Worm (Caenorhabditis elegans): ENCODE data around the gene F09E5.3.

Gene F09E5.3

DNA sequence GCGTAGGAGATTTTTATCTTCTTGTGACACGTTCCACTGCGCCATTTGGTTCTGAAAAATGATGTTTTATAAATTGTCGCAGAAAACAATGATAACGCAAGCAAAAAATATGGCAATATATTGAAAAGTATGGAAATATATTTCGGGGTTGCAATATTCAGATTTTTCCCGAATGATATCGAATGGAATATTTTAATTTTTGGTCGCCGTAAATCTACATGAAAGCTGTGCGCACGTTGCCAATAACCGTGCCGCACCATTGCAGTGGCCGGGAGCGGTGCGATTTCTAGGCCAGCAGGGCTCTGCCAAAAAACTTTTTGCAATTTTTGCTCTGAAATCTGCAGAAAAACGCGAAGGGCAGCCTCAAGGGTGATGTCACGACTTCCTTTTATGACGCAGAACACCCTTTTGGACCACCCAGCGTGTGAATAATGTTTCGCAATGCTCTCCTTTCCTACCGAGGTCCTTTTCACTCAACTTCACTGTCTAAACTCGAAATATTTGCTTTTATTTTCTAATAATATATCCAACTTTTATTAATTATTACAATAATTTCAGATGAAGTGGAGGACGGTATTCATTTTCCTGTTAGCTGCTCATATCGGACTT lies 15.6 kb upstream of the F09E5.3 start, which contains the start of the genes F09E5.11 and bmy-1 (continued):
- TF ChIP-seq egl-43 (GFP tag; IDR thresholded peaks at IDR 0.05) (no peak), ceh-82 (tag; optimal IDR thresholded peaks at IDR 0.05) (no peak), F44E2.7 (GFP tag; IDR thresholded peaks at IDR 0.05) (no peak), lin-39 (tag; optimal IDR thresholded peaks at IDR 0.05) (no peak), Y5F2A.4 (GFP tag; optimal IDR thresholded peaks at IDR 0.05) (no peak), set-16 (GFP tag; IDR thresholded peaks at IDR 0.05) (peak; percentile 54), snpc-4 (tag; optimal IDR thresholded peaks at IDR 0.05) (no peak), Y105C5A.15 (GFP tag; IDR thresholded peaks at IDR 0.05) (no peak), lir-3 (tag; optimal IDR thresholded peaks at IDR 0.05) (no peak), rbr-2 (tag; optimal IDR thresholded peaks at IDR 0.05) (peak; percentile 82), nhr-41 (GFP tag; IDR thresholded peaks at IDR 0.05) (no peak), hif-1 (tag; optimal IDR thresholded peaks at IDR 0.05) (peak in 1 of 2 experiments; percentile 94), mep-1 (tag; optimal IDR thresholded peaks at IDR 0.05) (peak; percentile 81), D1046.2 (GFP tag; IDR thresholded peaks at IDR 0.05) (no peak), lin-15B (tag; optimal IDR thresholded peaks at IDR 0.05) (peak; percentile 83), mes-2 (tag; optimal IDR thresholded peaks at IDR 0.05; ENCODE audit: poor library complexity, severe bottlenecking) (peak; percentile 99), php-3 (GFP tag; IDR thresholded peaks at IDR 0.05) (0 out of 2 replicates have a peak, but pooled peaks have one; percentile 15), dmd-9 (GFP tag; IDR thresholded peaks at IDR 0.05) (peak; percentile 83), gei-8 (GFP tag; optimal IDR thresholded peaks at IDR 0.05) (no peak), fkh-10 (GFP tag; optimal IDR thresholded peaks at IDR 0.05) (peak; percentile 61), nhr-102 (tag; optimal IDR thresholded peaks at IDR 0.05) (peak; percentile 60), jun-1 (tag; optimal IDR thresholded peaks at IDR 0.05) (no peak), ama-1 (optimal IDR thresholded peaks at IDR 0.05) (peak; percentile 19), F49E8.2 (tag; optimal IDR thresholded peaks at IDR 0.05; ENCODE audit: borderline replicate concordance) (no peak), skn-1 (tag; optimal IDR thresholded peaks at IDR 0.05) (no peak), ceh-44 (GFP tag; IDR thresholded peaks at IDR 0.05) (peak; percentile 84), dmd-8 (GFP tag; IDR thresholded peaks at IDR 0.05) (no peak), spr-3 (GFP tag; optimal IDR thresholded peaks at IDR 0.05) (no peak), ceh-32 (tag; optimal IDR thresholded peaks at IDR 0.05; ENCODE audit: poor library complexity) (no peak), lim-7 (GFP tag; IDR thresholded peaks at IDR 0.05) (peak; percentile 23; the same call in 1 of the 2 replicates), aha-1 (tag) (peak; percentile 98), pha-4 (GFP tag; IDR thresholded peaks at IDR 0.05) (peak; percentile 67), pha-4 (tag; optimal IDR thresholded peaks at IDR 0.05) (no peak), nhr-111 (GFP tag; optimal IDR thresholded peaks at IDR 0.05) (no peak), nhr-10 (tag; optimal IDR thresholded peaks at IDR 0.05) (no peak), snpc-1.2 (GFP tag; IDR thresholded peaks at IDR 0.05) (0 out of 2 replicates have a peak, but pooled peaks have one; percentile 59), egl-27 (tag; optimal IDR thresholded peaks at IDR 0.05) (no peak), nhr-42 (GFP tag; IDR thresholded peaks at IDR 0.05) (no peak), spr-1 (tag; optimal IDR thresholded peaks at IDR 0.05) (peak; percentile 34), unc-62 (GFP tag; optimal IDR thresholded peaks at IDR 0.05 in 1 of 2) (peak in 1 of 2 experiments; percentile 89), unc-62 (tag; optimal IDR thresholded peaks at IDR 0.05) (no peak), nhr-77 (tag; optimal IDR thresholded peaks at IDR 0.05) (peak; percentile 70), fos-1 (tag; optimal IDR thresholded peaks at IDR 0.05) (no peak), nhr-25 (tag; optimal IDR thresholded peaks at IDR 0.05; ENCODE audit: borderline replicate concordance, insufficient read depth) (peak; percentile 2), Y48G9A.11 (GFP tag; IDR thresholded peaks at IDR 0.05) (peak; percentile 74; the same call in 1 of the 2 replicates), arid-1 (GFP tag; conservative IDR thresholded peaks at IDR 0.05) (peak; percentile 61; the same call in 1 of the 2 replicates), madf-9 (GFP tag; conservative IDR thresholded peaks at IDR 0.05) (peak; percentile 67), tag-97 (GFP tag; IDR thresholded peaks at IDR 0.05) (no peak), pqm-1 (tag; optimal IDR thresholded peaks at IDR 0.05) (no peak), tra-1 (GFP tag; IDR thresholded peaks at IDR 0.05) (peak; percentile 75; the same call in 1 of the 2 replicates), F26F4.8 (GFP tag; conservative IDR thresholded peaks at IDR 0.05) (no peak)
